Worm (Caenorhabditis elegans): ENCODE data around the gene Y94H6A.3.
"Not testable (repeated sequence)": the region's sequence is repeated elsewhere in the genome, so short reads cannot be mapped to it uniquely, and the experiment has no call there.

Gene Y94H6A.3

DNA sequence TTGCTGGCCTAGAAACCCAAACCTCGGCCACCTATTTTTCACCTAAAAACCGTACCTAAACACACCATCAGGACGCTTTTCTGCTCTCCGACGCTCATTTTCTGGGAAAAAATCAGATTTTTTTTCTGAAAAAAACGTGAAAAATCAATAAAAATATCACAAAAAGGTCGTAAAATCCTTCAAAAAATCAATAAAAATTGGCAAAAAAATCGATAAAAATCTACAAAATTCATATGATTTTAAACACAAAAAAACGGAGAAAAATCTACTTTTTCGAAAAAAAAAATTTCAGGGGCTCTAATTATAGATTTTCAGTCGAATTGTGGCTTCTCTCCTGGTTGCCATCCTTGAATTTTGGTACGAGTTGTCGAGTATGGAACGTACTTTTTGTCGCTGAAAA is 40.2 kb downstream of the Y94H6A.3 start, which contains the start of gene Y94H6A.7:
Gene Y94H6A.7, minus strand, starts transcription at position 101 of the 400 bp plus-strand sequence.
- TF ChIP-seq nhr-43 (tag; optimal IDR thresholded peaks at IDR 0.05; ENCODE audit: poor library complexity, severe bottlenecking); fos-1 (tag; optimal IDR thresholded peaks at IDR 0.05); ztf-4 (tag; optimal IDR thresholded peaks at IDR 0.05): not testable (repeated sequence)

DNA sequence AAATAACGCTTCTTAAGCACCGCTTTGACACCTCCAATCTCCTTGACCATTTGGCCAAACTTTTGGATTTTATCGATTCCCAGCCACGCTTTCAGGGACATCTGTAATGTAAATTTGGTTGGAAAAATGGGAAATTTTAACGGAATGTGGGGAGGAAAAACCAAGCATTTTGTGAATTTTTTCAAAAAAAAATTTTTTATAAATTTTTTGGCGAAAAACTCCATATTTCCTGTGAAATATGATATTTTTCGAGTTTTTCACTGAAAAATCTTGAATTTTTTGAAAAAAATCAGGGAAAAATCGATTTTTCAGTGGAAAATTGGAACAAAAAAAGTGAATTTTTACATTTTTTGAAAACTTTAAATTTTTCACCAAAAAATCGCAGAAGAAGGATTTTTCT is 43.4 kb downstream of the Y94H6A.3 start, which contains the start of gene ndua-12:
Gene ndua-12, minus strand, starts transcription at position 101 of the 400 bp plus-strand sequence.
- not testable (repeated sequence) for TF ChIP-seq egl-27, ZK546.5, hmg-11 (tag; optimal IDR thresholded peaks at IDR 0.05)

DNA sequence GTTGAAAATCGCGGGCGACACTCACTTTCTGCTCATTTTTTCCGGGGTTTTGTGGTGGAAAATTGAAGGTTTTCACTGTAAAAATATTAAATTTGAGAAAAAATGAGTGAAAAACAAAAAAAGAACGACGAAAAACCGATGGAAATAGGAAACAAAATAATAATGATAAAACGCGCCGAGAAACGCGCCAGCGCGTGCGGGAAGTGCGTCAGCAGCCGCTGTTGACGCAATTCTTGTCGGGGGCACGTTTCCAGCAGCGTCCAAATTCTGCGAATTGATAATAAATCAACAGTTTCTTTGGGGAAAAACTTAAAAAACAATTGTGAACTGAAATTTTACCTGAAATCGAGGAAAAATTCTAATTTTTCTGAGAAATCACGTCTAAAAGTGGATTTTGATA is 49.5 kb downstream of the Y94H6A.3 start, which contains the start of gene ubxn-2:
Gene ubxn-2, minus strand, starts transcription at position 36 of the 400 bp plus-strand sequence.
- TF ChIP-seq elt-3 (tag; optimal IDR thresholded peaks at IDR 0.05) (no peak), lin-39 (tag; optimal IDR thresholded peaks at IDR 0.05) (peak; percentile 74), mml-1 (tag; optimal IDR thresholded peaks at IDR 0.05) (no peak), nhr-12 (tag; optimal IDR thresholded peaks at IDR 0.05) (no peak), egl-27 (tag; optimal IDR thresholded peaks at IDR 0.05) (no peak), nhr-25 (tag; optimal IDR thresholded peaks at IDR 0.05) (peak; percentile 59), R02D3.7 (tag; optimal IDR thresholded peaks at IDR 0.05) (peak; percentile 43), skn-1 (tag; optimal IDR thresholded peaks at IDR 0.05) (peak; percentile 74), lin-15B (tag; optimal IDR thresholded peaks at IDR 0.05) (peak; percentile 77), unc-62 (GFP tag; optimal IDR thresholded peaks at IDR 0.05) (no peak), nhr-11 (tag; optimal IDR thresholded peaks at IDR 0.05) (no peak), hmg-11 (tag; optimal IDR thresholded peaks at IDR 0.05) (peak; percentile 92), unc-39 (tag; optimal IDR thresholded peaks at IDR 0.05) (no peak), eor-1 (tag; optimal IDR thresholded peaks at IDR 0.05) (no peak), fos-1 (tag; optimal IDR thresholded peaks at IDR 0.05) (no peak), ceh-9 (tag; optimal IDR thresholded peaks at IDR 0.05) (no peak), jun-1 (tag; optimal IDR thresholded peaks at IDR 0.05) (peak; percentile 23), ztf-11 (tag; optimal IDR thresholded peaks at IDR 0.05) (no peak), elt-1 (tag; optimal IDR thresholded peaks at IDR 0.05) (no peak), nhr-23 (tag; optimal IDR thresholded peaks at IDR 0.05) (peak; percentile 69), ceh-16 (tag; optimal IDR thresholded peaks at IDR 0.05) (no peak), ama-1 (optimal IDR thresholded peaks at IDR 0.05) (peak; percentile 35), ceh-28 (tag; optimal IDR thresholded peaks at IDR 0.05) (peak; percentile 51), nhr-237 (tag; optimal IDR thresholded peaks at IDR 0.05) (no peak), aly-2 (tag; optimal IDR thresholded peaks at IDR 0.05) (no peak), snpc-4 (tag; optimal IDR thresholded peaks at IDR 0.05) (peak; percentile 70), egl-5 (tag; optimal IDR thresholded peaks at IDR 0.05) (peak; percentile 24), daf-12 (tag; optimal IDR thresholded peaks at IDR 0.05) (no peak), nhr-43 (tag; optimal IDR thresholded peaks at IDR 0.05; ENCODE audit: poor library complexity, severe bottlenecking) (peak; percentile 66), lsy-12 (tag; optimal IDR thresholded peaks at IDR 0.05) (no peak), nhr-67 (tag; optimal IDR thresholded peaks at IDR 0.05) (no peak), pha-4 (tag; optimal IDR thresholded peaks at IDR 0.05) (peak; percentile 84), mdl-1 (tag; optimal IDR thresholded peaks at IDR 0.05) (no peak), nhr-76 (tag; optimal IDR thresholded peaks at IDR 0.05) (no peak), nhr-77 (tag; optimal IDR thresholded peaks at IDR 0.05) (no peak), nfya-1 (tag; optimal IDR thresholded peaks at IDR 0.05; ENCODE audit: insufficient read depth) (peak; percentile 68), tbx-2 (tag; optimal IDR thresholded peaks at IDR 0.05) (peak; percentile 52), ztf-4 (tag; optimal IDR thresholded peaks at IDR 0.05) (no peak), elt-2 (tag; optimal IDR thresholded peaks at IDR 0.05) (peak; percentile 50), ZK546.5 (tag; optimal IDR thresholded peaks at IDR 0.05) (no peak), fkh-2 (tag; optimal IDR thresholded peaks at IDR 0.05) (no peak), nhr-28 (tag; optimal IDR thresholded peaks at IDR 0.05) (no peak), pqm-1 (tag; optimal IDR thresholded peaks at IDR 0.05) (peak; percentile 30), fkh-10 (GFP tag; optimal IDR thresholded peaks at IDR 0.05) (peak; percentile 50), ceh-82 (tag; optimal IDR thresholded peaks at IDR 0.05) (no peak), sea-2 (GFP tag; optimal IDR thresholded peaks at IDR 0.05) (no peak), zag-1 (tag; optimal IDR thresholded peaks at IDR 0.05) (no peak)

All from whole organism, L3 larva.